Worm (Caenorhabditis elegans): Measurements from ENCODE around the gene lido-11.

ce11 chrII:2985935-2986498 is 17.8 kb upstream of the lido-11 start:
- TF ChIP-seq pha-4 (tag; optimal IDR thresholded peaks at IDR 0.05) (no peak), aly-2 (tag; optimal IDR thresholded peaks at IDR 0.05) (no peak), nhr-77 (tag; optimal IDR thresholded peaks at IDR 0.05) (no peak)
